Worm (Caenorhabditis elegans) whole organism, L1 larva: Measurements from ENCODE around the gene C18D11.1.

Source experiments
- C16A3.4 ChIP-seq: fragments of 150-350 bp; optimal IDR thresholded peaks from 2 replicates; lab custom pipeline; 2014; ENCODE audit warnings: missing biosample characterization, missing genetic modification characterization
- aha-1 ChIP-seq: fragments of 150-350 bp; optimal IDR thresholded peaks from 2 replicates; lab custom pipeline; 2014; ENCODE audit warnings: missing biosample characterization, missing genetic modification characterization
- aly-2 ChIP-seq: fragments of 150-350 bp; optimal IDR thresholded peaks from 2 replicates; lab custom pipeline; 2014; ENCODE audit warnings: missing biosample characterization, missing genetic modification characterization
- ceh-8 ChIP-seq: fragments of 200-800 bp; sonication (Bioruptor generic); optimal IDR thresholded peaks from 2 replicates; lab custom pipeline; 2018; ENCODE audit warnings: mild to moderate bottlenecking, missing genetic modification characterization, moderate library complexity, missing compliant biosample characterization
- ceh-82 ChIP-seq, 3 experiments: fragments of 150-350 bp in 1 of 3; sonication (generic microtip) in 2 of 3; optimal IDR thresholded peaks; 2 replicates each; lab custom pipeline; 2014 to 2017; ENCODE audit warnings: missing biosample characterization in 3 of 3, missing genetic modification characterization in 3 of 3
- ceh-90 ChIP-seq: sonication (generic microtip); optimal IDR thresholded peaks from 2 replicates; lab custom pipeline; 2016; ENCODE audit warnings: missing genetic modification characterization, missing compliant biosample characterization
- ces-1 ChIP-seq: fragments of 150-350 bp; optimal IDR thresholded peaks from 2 replicates; lab custom pipeline; 2014; ENCODE audit warnings: missing biosample characterization, missing genetic modification reagents, missing genetic modification characterization
- dpl-1 ChIP-seq, 3 experiments: fragments of 150-350 bp in 2 of 3; sonication (generic microtip) in 1 of 3; optimal IDR thresholded peaks; 2 replicates each; lab custom pipeline; 2014 to 2017; ENCODE audit warnings: missing biosample characterization in 3 of 3, missing genetic modification characterization in 3 of 3, missing genetic modification reagents in 3 of 3
- dsc-1 ChIP-seq: sonication (generic microtip); optimal IDR thresholded peaks from 2 replicates; lab custom pipeline; 2016; ENCODE audit warnings: mild to moderate bottlenecking, missing genetic modification characterization, missing compliant biosample characterization
- efl-1 ChIP-seq, 4 experiments: fragments of 150-350 bp; optimal IDR thresholded peaks in 3 of 4; peaks in 1 of 4; 1 replicate in 1 of 4; 2 replicates in 3 of 4; lab custom pipeline; 2014; ENCODE audit warnings: missing biosample characterization in 2 of 4, missing genetic modification characterization in 2 of 4, missing genetic modification reagents in 2 of 4
- egl-13 ChIP-seq: sonication (generic microtip); optimal IDR thresholded peaks from 2 replicates; lab custom pipeline; 2016; ENCODE audit warnings: missing genotype, missing genetic modification reagents, missing genetic modification characterization, missing compliant biosample characterization
- elt-3 ChIP-seq, 6 experiments: fragments of 150-350 bp in 1 of 6; sonication (generic microtip); optimal IDR thresholded peaks; 2 replicates each; lab custom pipeline; 2017 to 2018; ENCODE audit warnings: missing biosample characterization in 6 of 6, missing genetic modification characterization in 6 of 6, inconsistent platforms in 1 of 6
- ets-5 ChIP-seq: fragments of 200-800 bp; sonication (Bioruptor generic); IDR thresholded peaks from 2 replicates; pipeline ENCODE4 v1.3.6; 2022; ENCODE audit warnings: missing genetic modification characterization, missing compliant biosample characterization
- fkh-10 ChIP-seq: sonication (generic microtip); optimal IDR thresholded peaks from 2 replicates; lab custom pipeline; 2017; ENCODE audit warnings: missing biosample characterization, missing genetic modification reagents, missing genetic modification characterization
- hlh-4 ChIP-seq: sonication (generic microtip); optimal IDR thresholded peaks from 2 replicates; lab custom pipeline; 2016; ENCODE audit warnings: mild to moderate bottlenecking, missing genetic modification characterization, missing compliant biosample characterization
- irx-1 ChIP-seq: sonication (generic microtip); optimal IDR thresholded peaks from 2 replicates; lab custom pipeline; 2016; ENCODE audit warnings: missing genetic modification characterization, missing compliant biosample characterization
- isw-1 ChIP-seq: fragments of 200-800 bp; sonication (Bioruptor generic); IDR thresholded peaks from 2 replicates; pipeline ENCODE4 v1.3.6; 2022; ENCODE audit warnings: missing genetic modification characterization, missing compliant biosample characterization
- lin-14 ChIP-seq: fragments of 200-800 bp; sonication (Bioruptor generic); optimal IDR thresholded peaks from 2 replicates; lab custom pipeline; 2018; ENCODE audit warnings: mild to moderate bottlenecking, missing genetic modification characterization, moderate library complexity, missing compliant biosample characterization
- lin-35 ChIP-seq, 2 experiments: fragments of 150-350 bp; optimal IDR thresholded peaks; 2 replicates each; lab custom pipeline; 2014; ENCODE audit warnings: missing biosample characterization in 2 of 2, missing genetic modification characterization in 2 of 2, missing genetic modification reagents in 2 of 2
- lin-39 ChIP-seq: fragments of 150-350 bp; optimal IDR thresholded peaks from 2 replicates; lab custom pipeline; 2014; ENCODE audit warnings: missing biosample characterization, missing genetic modification reagents, missing genetic modification characterization
- lir-3 ChIP-seq: sonication (generic microtip); optimal IDR thresholded peaks from 2 replicates; lab custom pipeline; 2016; ENCODE audit warnings: mild to moderate bottlenecking, missing genetic modification characterization, moderate library complexity, missing compliant biosample characterization; ENCODE audit not compliant: poor library complexity
- mdl-1 ChIP-seq, 2 experiments: fragments of 150-350 bp; optimal IDR thresholded peaks; 2 replicates each; lab custom pipeline; 2014 to 2017; ENCODE audit warnings: missing biosample characterization in 2 of 2, missing genetic modification characterization in 2 of 2, inconsistent platforms in 1 of 2
- mep-1 ChIP-seq: fragments of 150-350 bp; optimal IDR thresholded peaks from 2 replicates; lab custom pipeline; 2014; ENCODE audit warnings: missing biosample characterization, missing genetic modification characterization
- nhr-12 ChIP-seq: sonication (generic microtip); optimal IDR thresholded peaks from 2 replicates; lab custom pipeline; 2017; ENCODE audit warnings: missing biosample characterization, missing genetic modification characterization
- nhr-19 ChIP-seq: fragments of 200-800 bp; sonication (Bioruptor generic); conservative IDR thresholded peaks from 2 replicates; pipeline ENCODE4 v1.3.6; 2022; ENCODE audit warnings: missing genetic modification characterization, missing compliant biosample characterization
- nhr-20 ChIP-seq: sonication (generic microtip); optimal IDR thresholded peaks from 2 replicates; lab custom pipeline; 2016; ENCODE audit warnings: mild to moderate bottlenecking, missing genetic modification characterization, missing compliant biosample characterization
- nhr-76 ChIP-seq: sonication (generic microtip); optimal IDR thresholded peaks from 2 replicates; lab custom pipeline; 2017; ENCODE audit warnings: missing biosample characterization, missing genetic modification characterization
- nhr-85 ChIP-seq: sonication (generic microtip); peaks from one replicate; lab custom pipeline; 2016; ENCODE audit warnings: missing genetic modification characterization, inconsistent platforms, missing compliant biosample characterization
- nhr-90 ChIP-seq: sonication (generic microtip); optimal IDR thresholded peaks from 2 replicates; lab custom pipeline; 2016; ENCODE audit warnings: mild to moderate bottlenecking, missing genetic modification characterization, missing compliant biosample characterization; ENCODE audit not compliant: poor library complexity
- pqm-1 ChIP-seq: sonication (generic microtip); optimal IDR thresholded peaks from 3 replicates; lab custom pipeline; 2017; ENCODE audit warnings: missing biosample characterization, missing genetic modification characterization
- rnt-1 ChIP-seq: sonication (generic microtip); optimal IDR thresholded peaks from 2 replicates; lab custom pipeline; 2016; ENCODE audit warnings: mild to moderate bottlenecking, missing genetic modification characterization, moderate library complexity, missing compliant biosample characterization
- skn-1 ChIP-seq: fragments of 150-350 bp; optimal IDR thresholded peaks from 2 replicates; lab custom pipeline; 2014; ENCODE audit warnings: missing biosample characterization, missing genetic modification characterization
- snpc-4 ChIP-seq: fragments of 150-350 bp; optimal IDR thresholded peaks from 2 replicates; lab custom pipeline; 2014; ENCODE audit warnings: missing biosample characterization, missing genetic modification characterization
- swsn-7 ChIP-seq: sonication (generic microtip); optimal IDR thresholded peaks from 2 replicates; lab custom pipeline; 2016; ENCODE audit warnings: missing genetic modification characterization, missing compliant biosample characterization
- tbx-2 ChIP-seq: sonication (generic microtip); optimal IDR thresholded peaks from 2 replicates; lab custom pipeline; 2016; ENCODE audit warnings: missing genetic modification characterization, missing compliant biosample characterization
- unc-130 ChIP-seq: fragments of 150-350 bp; optimal IDR thresholded peaks from 2 replicates; lab custom pipeline; 2017; ENCODE audit warnings: missing biosample characterization, missing genetic modification characterization, inconsistent platforms
- ztf-4 ChIP-seq: fragments of 150-350 bp; optimal IDR thresholded peaks from 2 replicates; lab custom pipeline; 2014; ENCODE audit warnings: missing biosample characterization, missing genetic modification characterization

The C18D11.1 gene

ce11 chrIII:11792295-11793256 is 23.8 kb upstream of the C18D11.1 start, which contains the start of gene C24H11.2 (continued):
- TF ChIP-seq nhr-20 (tag; lab: Kevin White, UChicago) (peak; percentile 53), aly-2 (peak; percentile 17), ceh-82 (tag; optimal IDR thresholded peaks at IDR 0.05; lab: Kevin White, UChicago) (peak; percentile 41 to 47 (median 47)), mep-1 (peak; percentile 74), dsc-1 (tag; lab: Kevin White, UChicago) (peak; percentile 63), nhr-76 (tag; lab: Kevin White, UChicago) (peak; percentile 11), fkh-10 (GFP tag; lab: Kevin White, UChicago) (peak; percentile 0), irx-1 (tag; lab: Kevin White, UChicago) (peak; percentile 62), ceh-8 (GFP tag; lab: Kevin White, UChicago) (peak; percentile 14), C16A3.4 (tag; lab: Kevin White, UChicago) (peak; percentile 56), mdl-1 (tag; optimal IDR thresholded peaks at IDR 0.05; lab: Kevin White, UChicago) (peak in 1 of 2 experiments; percentile 48), dpl-1 (GFP tag; optimal IDR thresholded peaks at IDR 0.05; lab: Kevin White, UChicago) (peak; percentile 50 to 56 (median 55)), skn-1 (tag; lab: Kevin White, UChicago) (peak; percentile 40), lin-14 (GFP tag; lab: Kevin White, UChicago) (peak; percentile 56), lin-39 (tag; lab: Kevin White, UChicago) (peak; percentile 17), rnt-1 (tag; lab: Kevin White, UChicago) (peak; percentile 82), swsn-7 (tag; lab: Kevin White, UChicago) (peak; percentile 60), elt-3 (tag; optimal IDR thresholded peaks at IDR 0.05; lab: Kevin White, UChicago) (peak in 1 of 6 experiments; percentile 29), nhr-90 (peak; percentile 57), lin-35 (GFP tag; optimal IDR thresholded peaks at IDR 0.05; lab: Kevin White, UChicago) (peak; percentile 46 to 72), nhr-85 (tag; lab: Kevin White, UChicago) (peak; percentile 74), nhr-19 (GFP tag; lab: Robert Waterston, UW) (peak; percentile 63)

ce11 chrIII:11794389-11794788 is 22.0 kb upstream of the C18D11.1 start:
- no peak for TF ChIP-seq tbx-2 (tag; lab: Kevin White, UChicago)
- TF ChIP-seq nhr-12 (tag; lab: Kevin White, UChicago) = no peak
- no peak for TF ChIP-seq snpc-4 (tag; lab: Kevin White, UChicago)
- no peak for TF ChIP-seq efl-1 (optimal IDR thresholded peaks at IDR 0.05; lab: Kevin White, UChicago)
- TF ChIP-seq efl-1 (GFP tag; optimal IDR thresholded peaks at IDR 0.05 in 1 of 2; lab: Kevin White, UChicago) = peak in 1 of 2 experiments; percentile 78
- TF ChIP-seq ceh-90 (tag; lab: Kevin White, UChicago) = no peak
- no peak for TF ChIP-seq aha-1 (tag; lab: Kevin White, UChicago)
- no peak for TF ChIP-seq unc-130
- peak; percentile 69 for TF ChIP-seq lin-14 (GFP tag; lab: Kevin White, UChicago)
- TF ChIP-seq ces-1 = no peak

ce11 chrIII:11795448-11795847 is 20.9 kb upstream of the C18D11.1 start, which contains the start of gene twk-39:
TSS of gene twk-39 (plus strand) at chrIII:11795748.
- TF ChIP-seq lin-35 (GFP tag; optimal IDR thresholded peaks at IDR 0.05; lab: Kevin White, UChicago) (no peak), nhr-19 (GFP tag; lab: Robert Waterston, UW) (no peak), ztf-4 (no peak), isw-1 (GFP tag; lab: Robert Waterston, UW) (no peak), lir-3 (tag; lab: Kevin White, UChicago) (no peak), hlh-4 (tag; lab: Kevin White, UChicago) (no peak), pqm-1 (tag; lab: Kevin White, UChicago) (no peak), ets-5 (GFP tag; lab: Robert Waterston, UW) (no peak), egl-13 (tag; lab: Kevin White, UChicago) (no peak), mdl-1 (tag; optimal IDR thresholded peaks at IDR 0.05; lab: Kevin White, UChicago) (no peak)
